Fruit fly (Drosophila melanogaster) whole organism, embryonic: ENCODE measurements around the gene Cpr5C.

ENCODE experiments used
- Atf-2 ChIP-seq: fragments of 200-800 bp; sonication (Bioruptor generic); optimal IDR thresholded peaks from 2 replicates; lab custom pipeline; 2016; ENCODE audit warnings: missing biosample characterization, missing genetic modification characterization
- Awh ChIP-seq: fragments of 200-800 bp; sonication (Bioruptor generic); IDR thresholded peaks from 2 replicates; pipeline ENCODE4, ENCODE4 v1.3.6; 2022; ENCODE audit warnings: missing biosample characterization, missing genetic modification characterization
- BEAF-32 ChIP-seq: fragments of 200-800 bp; sonication (Bioruptor generic); optimal IDR thresholded peaks from 3 replicates; lab custom pipeline; 2017; ENCODE audit warnings: missing biosample characterization, missing genetic modification characterization, mild to moderate bottlenecking, moderate library complexity, missing genetic modification reagents
- Blimp-1 ChIP-seq: fragments of 200-800 bp; sonication (Bioruptor generic); optimal IDR thresholded peaks from 3 replicates; lab custom pipeline; 2018; ENCODE audit warnings: missing biosample characterization, missing genetic modification characterization, mild to moderate bottlenecking, moderate library complexity, missing genetic modification reagents
- CG10366 ChIP-seq: fragments of 200-800 bp; sonication (Bioruptor generic); IDR thresholded peaks from 2 replicates; pipeline ENCODE4 v1.3.6; 2022; ENCODE audit warnings: missing biosample characterization, missing genetic modification characterization
- CG11247 ChIP-seq: fragments of 200-800 bp; sonication (Bioruptor generic); IDR thresholded peaks from 2 replicates; pipeline ENCODE4 v1.3.6; 2022; ENCODE audit warnings: missing biosample characterization, missing genetic modification characterization
- CG11560 ChIP-seq: fragments of 200-800 bp; sonication (Bioruptor generic); IDR thresholded peaks from 3 replicates; pipeline ENCODE4 v1.3.6; 2022; ENCODE audit warnings: missing biosample characterization, missing genetic modification characterization
- CG14441 ChIP-seq: fragments of 200-800 bp; sonication (Bioruptor generic); IDR thresholded peaks from 2 replicates; pipeline ENCODE4 v1.3.6; 2022; ENCODE audit warnings: missing biosample characterization, missing genetic modification characterization
- CG17385 ChIP-seq: fragments of 200-800 bp; sonication (Bioruptor generic); optimal IDR thresholded peaks from 3 replicates; lab custom pipeline; 2018; ENCODE audit warnings: missing biosample characterization, mild to moderate bottlenecking, missing genetic modification characterization
- CG17912 ChIP-seq: fragments of 200-800 bp; sonication (Bioruptor generic); optimal IDR thresholded peaks from 2 replicates; lab custom pipeline; 2018; ENCODE audit warnings: missing biosample characterization, mild to moderate bottlenecking, missing genetic modification characterization
- CG18599 ChIP-seq: fragments of 200-800 bp; sonication (Bioruptor generic); optimal IDR thresholded peaks from 3 replicates; lab custom pipeline; 2017; ENCODE audit warnings: missing biosample characterization, missing genetic modification characterization, mild to moderate bottlenecking, moderate library complexity, missing genetic modification reagents
- CG31441 ChIP-seq: fragments of 200-800 bp; sonication (Bioruptor generic); IDR thresholded peaks from 2 replicates; pipeline ENCODE4 v1.3.6; 2022; ENCODE audit warnings: missing biosample characterization, missing genetic modification characterization
- CG32767 ChIP-seq: fragments of 200-800 bp; sonication (Bioruptor generic); IDR thresholded peaks from 2 replicates; pipeline ENCODE4 v1.3.6; 2022; ENCODE audit warnings: missing biosample characterization, missing genetic modification characterization
- CG33557 ChIP-seq: fragments of 200-800 bp; sonication (Bioruptor generic); optimal IDR thresholded peaks from 2 replicates; lab custom pipeline; 2019; ENCODE audit warnings: missing biosample characterization, mild to moderate bottlenecking, missing genetic modification characterization, moderate library complexity
- CG3847 ChIP-seq: fragments of 200-800 bp; sonication (Bioruptor generic); IDR thresholded peaks from 2 replicates; pipeline ENCODE4 v1.3.6; 2022; ENCODE audit warnings: missing biosample characterization, missing genetic modification characterization
- CG4360 ChIP-seq: fragments of 200-800 bp; sonication (Bioruptor generic); IDR thresholded peaks from 2 replicates; pipeline ENCODE4 v1.3.6; 2022; ENCODE audit warnings: missing biosample characterization, missing genetic modification characterization
- CG4404 ChIP-seq: fragments of 200-800 bp; sonication (Bioruptor generic); IDR thresholded peaks from 2 replicates; pipeline ENCODE4 v1.3.6; 2022; ENCODE audit warnings: missing biosample characterization, missing genetic modification characterization
- CG6175 ChIP-seq: fragments of 200-800 bp; sonication (Bioruptor generic); IDR thresholded peaks from 3 replicates; pipeline ENCODE4 v1.3.6; 2022; ENCODE audit warnings: missing biosample characterization, missing genetic modification characterization
- CG6854 ChIP-seq: fragments of 200-800 bp; sonication (Bioruptor generic); optimal IDR thresholded peaks from 3 replicates; lab custom pipeline; 2017; ENCODE audit warnings: missing biosample characterization, mild to moderate bottlenecking, missing genetic modification characterization
- CG9609 ChIP-seq: fragments of 200-800 bp; sonication (Bioruptor generic); optimal IDR thresholded peaks from 3 replicates; lab custom pipeline; 2016; ENCODE audit warnings: missing biosample characterization, missing genetic modification characterization
- CG9817 ChIP-seq: fragments of 200-800 bp; sonication (Bioruptor generic); optimal IDR thresholded peaks from 2 replicates; lab custom pipeline; 2018; ENCODE audit warnings: missing biosample characterization, mild to moderate bottlenecking, missing genetic modification characterization, moderate library complexity
- CG9876 ChIP-seq: fragments of 200-800 bp; sonication (Bioruptor generic); optimal IDR thresholded peaks from 2 replicates; lab custom pipeline; 2016; ENCODE audit warnings: missing biosample characterization, missing genetic modification characterization
- CTCF ChIP-seq: fragments of 200-800 bp; sonication (Bioruptor generic); optimal IDR thresholded peaks from 2 replicates; lab custom pipeline; 2017; ENCODE audit warnings: missing biosample characterization, mild to moderate bottlenecking, missing genetic modification characterization, moderate library complexity
- CoRest ChIP-seq: fragments of 200-800 bp; sonication (Bioruptor generic); optimal IDR thresholded peaks from 3 replicates; lab custom pipeline; 2018; ENCODE audit warnings: missing biosample characterization, mild to moderate bottlenecking, missing genetic modification characterization, moderate library complexity
- CrebB ChIP-seq: fragments of 200-800 bp; sonication (Bioruptor generic); optimal IDR thresholded peaks from 3 replicates; lab custom pipeline; 2018; ENCODE audit warnings: missing biosample characterization, mild to moderate bottlenecking, missing genetic modification characterization
- Dfd ChIP-seq, 2 experiments: fragments of >200 bp; optimal IDR thresholded peaks; 2 replicates each; lab custom pipeline; 2017; ENCODE audit warnings: missing biosample characterization in 2 of 2, missing genetic modification characterization in 2 of 2
- Eip74EF ChIP-seq, 2 experiments: fragments of 200-800 bp in 1 of 2; fragments of >200 bp in 1 of 2; sonication (Bioruptor generic) in 1 of 2; optimal IDR thresholded peaks; 2 replicates each; lab custom pipeline; 2017 to 2019; ENCODE audit warnings: missing biosample characterization in 2 of 2, missing genetic modification characterization in 2 of 2, mild to moderate bottlenecking in 1 of 2, moderate library complexity in 1 of 2
- Fer1 ChIP-seq: fragments of 200-800 bp; sonication (Bioruptor generic); optimal IDR thresholded peaks from 2 replicates; lab custom pipeline; 2017; ENCODE audit warnings: missing biosample characterization, mild to moderate bottlenecking, missing genetic modification characterization
- Mad ChIP-seq: fragments of 200-800 bp; sonication (Bioruptor generic); optimal IDR thresholded peaks from 2 replicates; lab custom pipeline; 2016; ENCODE audit warnings: missing biosample characterization, missing genetic modification characterization
- Meics ChIP-seq: fragments of 200-800 bp; sonication (Bioruptor generic); optimal IDR thresholded peaks from 2 replicates; lab custom pipeline; 2017; ENCODE audit warnings: missing biosample characterization, mild to moderate bottlenecking, missing genetic modification characterization
- Oli ChIP-seq: fragments of 200-800 bp; sonication (Bioruptor generic); optimal IDR thresholded peaks from 2 replicates; lab custom pipeline; 2018; ENCODE audit warnings: missing biosample characterization, mild to moderate bottlenecking, missing genetic modification characterization, moderate library complexity
- ab ChIP-seq: fragments of 200-800 bp; sonication (Bioruptor generic); optimal IDR thresholded peaks from 2 replicates; lab custom pipeline; 2016; ENCODE audit warnings: missing biosample characterization, missing genetic modification characterization
- ac ChIP-seq: fragments of 200-800 bp; sonication (Bioruptor generic); optimal IDR thresholded peaks from 3 replicates; lab custom pipeline; 2017; ENCODE audit warnings: missing biosample characterization, mild to moderate bottlenecking, missing genetic modification characterization
- crol ChIP-seq: fragments of 200-800 bp; sonication (Bioruptor generic); IDR thresholded peaks from 2 replicates; pipeline ENCODE4 v1.3.6; 2022; ENCODE audit warnings: missing biosample characterization, missing genetic modification characterization
- gsb-n ChIP-seq: fragments of 200-800 bp; sonication (Bioruptor generic); optimal IDR thresholded peaks from 3 replicates; lab custom pipeline; 2018; ENCODE audit warnings: missing biosample characterization, mild to moderate bottlenecking, missing genetic modification characterization
- h ChIP-seq: fragments of >200 bp; optimal IDR thresholded peaks from 2 replicates; lab custom pipeline; 2017
- ham ChIP-seq: fragments of 200-800 bp; sonication (Bioruptor generic); IDR thresholded peaks from 2 replicates; pipeline ENCODE4 v1.3.6; 2022; ENCODE audit warnings: missing biosample characterization, missing genetic modification characterization
- insv ChIP-seq, 2 experiments: fragments of 200-800 bp; sonication (Bioruptor generic); optimal IDR thresholded peaks; 3 replicates each; lab custom pipeline; 2016 to 2018; ENCODE audit warnings: missing biosample characterization in 2 of 2, missing genetic modification characterization in 2 of 2
- lmd ChIP-seq: fragments of 200-800 bp; sonication (Bioruptor generic); IDR thresholded peaks from 2 replicates; pipeline ENCODE4 v1.3.6; 2022; ENCODE audit warnings: missing biosample characterization, missing genetic modification characterization
- mam ChIP-seq: fragments of 200-800 bp; sonication (Bioruptor generic); optimal IDR thresholded peaks from 3 replicates; lab custom pipeline; 2016; ENCODE audit warnings: missing biosample characterization, missing genetic modification characterization
- peb ChIP-seq: fragments of 200-800 bp; sonication (Bioruptor generic); IDR thresholded peaks from 2 replicates; pipeline ENCODE4 v1.3.6; 2022; ENCODE audit warnings: missing biosample characterization, missing genetic modification characterization
- pho ChIP-seq: fragments of 200-800 bp; sonication (Bioruptor generic); optimal IDR thresholded peaks from 2 replicates; lab custom pipeline; 2016; ENCODE audit warnings: missing biosample characterization, missing genetic modification characterization
- pros ChIP-seq: fragments of 200-800 bp; sonication (Bioruptor generic); optimal IDR thresholded peaks from 3 replicates; lab custom pipeline; 2019; ENCODE audit warnings: missing biosample characterization, mild to moderate bottlenecking, missing genetic modification characterization, moderate library complexity
- row ChIP-seq: fragments of 200-800 bp; sonication (Bioruptor generic); IDR thresholded peaks from 3 replicates; pipeline ENCODE4 v1.3.6; 2022; ENCODE audit warnings: missing biosample characterization, missing genetic modification characterization
- sc ChIP-seq, 3 experiments: fragments of >200 bp in 2 of 3; fragments of 200-800 bp in 1 of 3; sonication (Bioruptor generic) in 1 of 3; optimal IDR thresholded peaks; 2 replicates in 2 of 3; 3 replicates in 1 of 3; lab custom pipeline; 2017; ENCODE audit warnings: mild to moderate bottlenecking in 1 of 3, missing biosample characterization in 1 of 3, missing genetic modification characterization in 1 of 3, missing genetic modification reagents in 1 of 3
- sens ChIP-seq: fragments of 200-800 bp; sonication (Bioruptor generic); peaks from one replicate; lab custom pipeline; 2016; ENCODE audit warnings: missing biosample characterization, missing genetic modification characterization
- sna ChIP-seq: fragments of 200-800 bp; sonication (Bioruptor generic); IDR thresholded peaks from 2 replicates; pipeline ENCODE4 v1.3.6; 2022; ENCODE audit warnings: missing biosample characterization, missing genetic modification characterization; ENCODE audit not compliant: partially characterized antibody
- tna ChIP-seq: fragments of 200-800 bp; sonication (Bioruptor generic); IDR thresholded peaks from 2 replicates; pipeline ENCODE4 v1.3.6; 2022; ENCODE audit warnings: missing biosample characterization, missing genetic modification characterization; ENCODE audit not compliant: partially characterized antibody
- trh ChIP-seq: fragments of 200-800 bp; sonication (Bioruptor generic); optimal IDR thresholded peaks from 2 replicates; lab custom pipeline; 2016; ENCODE audit warnings: missing biosample characterization, missing genetic modification characterization
- usp ChIP-seq: fragments of >200 bp; optimal IDR thresholded peaks from 2 replicates; lab custom pipeline; 2017; ENCODE audit warnings: missing biosample characterization, missing genetic modification characterization

Gene Cpr5C

DNA sequence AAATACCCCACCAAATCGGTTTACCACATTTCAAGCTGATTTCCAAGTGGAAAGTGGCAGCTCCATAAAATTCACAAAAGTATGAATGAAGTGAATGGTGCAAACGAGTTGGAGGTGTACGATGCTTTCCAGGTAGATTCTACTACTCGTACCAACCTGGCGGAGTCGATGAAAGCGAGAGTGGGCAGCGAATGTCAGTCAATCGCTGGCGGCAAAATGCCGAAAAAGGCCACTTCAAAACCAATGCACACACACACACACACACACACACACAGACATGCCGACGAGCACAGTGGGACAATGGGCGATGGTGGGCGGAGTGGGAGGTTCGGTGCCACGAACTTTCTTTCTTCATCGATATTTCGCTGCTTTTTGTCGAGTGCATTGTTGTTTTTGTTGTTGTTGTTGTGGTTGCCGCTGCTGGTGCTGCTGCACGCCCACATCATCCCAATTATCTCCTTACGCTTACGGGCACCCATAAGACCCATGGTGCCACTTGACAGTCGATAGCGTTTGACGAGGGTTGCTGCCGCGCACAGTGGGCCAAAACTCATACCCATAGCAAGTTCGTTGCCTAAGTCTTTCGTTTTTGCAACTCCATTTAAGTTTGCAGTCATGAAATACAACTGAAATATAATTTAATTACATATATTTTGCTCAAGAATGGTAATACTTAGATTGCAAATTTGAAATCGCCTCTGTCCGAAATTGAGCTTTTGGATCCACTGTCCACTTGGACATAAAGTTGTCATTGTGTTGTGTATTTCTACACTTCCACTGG, 21.0 kb upstream of the Cpr5C start (continued):
- TF ChIP-seq lmd (GFP tag; lab: Robert Waterston, UW) (peak; percentile 37; the same call in 1 of the 2 replicates), CG11560 (tag; lab: Robert Waterston, UW) (no peak), Atf-2 (GFP tag; lab: Kevin White, UChicago) (no peak), insv (GFP tag; optimal IDR thresholded peaks at IDR 0.05; lab: Kevin White, UChicago) (no peak), Mad (no peak), CG17912 (GFP tag; lab: Kevin White, UChicago) (no peak), tna (GFP tag; lab: Robert Waterston, UW) (no peak), CG9609 (GFP tag; lab: Kevin White, UChicago) (no peak), CG33557 (GFP tag; lab: Kevin White, UChicago) (no peak), Eip74EF (GFP tag; optimal IDR thresholded peaks at IDR 0.05; lab: Kevin White, UChicago) (peak in 1 of 2 experiments; percentile 13), sens (peak; percentile 91), Dfd (GFP tag; optimal IDR thresholded peaks at IDR 0.05; lab: Kevin White, UChicago) (no peak), peb (GFP tag; lab: Robert Waterston, UW) (no peak), CG17385 (GFP tag; lab: Kevin White, UChicago) (no peak), usp (GFP tag; lab: Kevin White, UChicago) (no peak), CG4404 (GFP tag; lab: Robert Waterston, UW) (no peak), CG11247 (GFP tag; lab: Robert Waterston, UW) (peak; percentile 53), pho (GFP tag; lab: Kevin White, UChicago) (no peak), CG6854 (GFP tag; lab: Kevin White, UChicago) (no peak), Blimp-1 (GFP tag; lab: Kevin White, UChicago) (peak; percentile 84), ab (GFP tag; lab: Kevin White, UChicago) (no peak), CG18599 (GFP tag; lab: Kevin White, UChicago) (peak; percentile 15), CG4360 (GFP tag; lab: Robert Waterston, UW) (0 out of 2 replicates have a peak, but pooled peaks have one; percentile 24), Meics (GFP tag; lab: Kevin White, UChicago) (no peak), BEAF-32 (GFP tag; lab: Kevin White, UChicago) (no peak), CG31441 (GFP tag; lab: Robert Waterston, UW) (peak; percentile 70), CrebB (no peak), Awh (no peak), h (no peak), CG9876 (GFP tag; lab: Kevin White, UChicago) (no peak), crol (GFP tag; lab: Robert Waterston, UW) (no peak), sna (no peak), ham (GFP tag; lab: Robert Waterston, UW) (no peak), CTCF (GFP tag; lab: Kevin White, UChicago) (no peak), CG14441 (GFP tag; lab: Robert Waterston, UW) (no peak), CG32767 (GFP tag; lab: Robert Waterston, UW) (peak; percentile 41; the same call in 1 of the 2 replicates), pros (GFP tag; lab: Kevin White, UChicago) (no peak), trh (GFP tag; lab: Kevin White, UChicago) (no peak), CoRest (tag; lab: Kevin White, UChicago) (peak; percentile 37), gsb-n (peak; percentile 34), row (peak; percentile 41; the same call in 1 of the 3 replicates), CG3847 (GFP tag; lab: Robert Waterston, UW) (no peak), Oli (tag; lab: Kevin White, UChicago) (peak; percentile 70), sc (optimal IDR thresholded peaks at IDR 0.05; lab: Kevin White, UChicago) (no peak), sc (GFP tag; optimal IDR thresholded peaks at IDR 0.05; lab: Kevin White, UChicago) (no peak), mam (no peak), CG10366 (GFP tag; lab: Robert Waterston, UW) (no peak; the same call in 1 of the 2 replicates), CG9817 (tag; lab: Kevin White, UChicago) (no peak), ac (no peak), Fer1 (GFP tag; lab: Kevin White, UChicago) (no peak), CG6175 (GFP tag; lab: Robert Waterston, UW) (no peak)
